Worm (Caenorhabditis elegans) whole organism, L1 larva: Measurements from ENCODE around the gene T26A5.2.

Source experiments
- C16A3.4 ChIP-seq: fragments of 150-350 bp; optimal IDR thresholded peaks from 2 replicates; lab custom pipeline; 2014; ENCODE audit warnings: missing biosample characterization, missing genetic modification characterization
- F16B12.6 ChIP-seq: fragments of 150-350 bp; optimal IDR thresholded peaks from 2 replicates; lab custom pipeline; 2014; ENCODE audit warnings: missing biosample characterization, missing genetic modification characterization
- Y116A8C.19 ChIP-seq: sonication (generic microtip); optimal IDR thresholded peaks from 2 replicates; lab custom pipeline; 2016; ENCODE audit warnings: missing compliant biosample characterization, missing genetic modification characterization, borderline replicate concordance
- aha-1 ChIP-seq: fragments of 150-350 bp; optimal IDR thresholded peaks from 2 replicates; lab custom pipeline; 2014; ENCODE audit warnings: missing biosample characterization, missing genetic modification characterization
- ceh-63 ChIP-seq: fragments of 200-800 bp; sonication (Bioruptor generic); optimal IDR thresholded peaks from 2 replicates; lab custom pipeline; 2018; ENCODE audit warnings: mild to moderate bottlenecking, missing genetic modification characterization, missing compliant biosample characterization
- ceh-82 ChIP-seq, 3 experiments: fragments of 150-350 bp in 1 of 3; sonication (generic microtip) in 2 of 3; optimal IDR thresholded peaks; 2 replicates each; lab custom pipeline; 2014 to 2017; ENCODE audit warnings: missing biosample characterization in 3 of 3, missing genetic modification characterization in 3 of 3
- ceh-88 ChIP-seq: fragments of 200-800 bp; sonication (Bioruptor generic); IDR thresholded peaks from 2 replicates; pipeline ENCODE4 v1.3.6; 2022; ENCODE audit warnings: missing genetic modification characterization, missing compliant biosample characterization
- efl-1 ChIP-seq, 4 experiments: fragments of 150-350 bp; optimal IDR thresholded peaks in 3 of 4; peaks in 1 of 4; 1 replicate in 1 of 4; 2 replicates in 3 of 4; lab custom pipeline; 2014; ENCODE audit warnings: missing biosample characterization in 2 of 4, missing genetic modification characterization in 2 of 4, missing genetic modification reagents in 2 of 4
- egl-27 ChIP-seq, 2 experiments: fragments of 150-350 bp in 1 of 2; sonication (generic microtip); optimal IDR thresholded peaks; 3 replicates each; lab custom pipeline; 2017 to 2018; ENCODE audit warnings: missing biosample characterization in 2 of 2, missing genetic modification characterization in 2 of 2, missing genetic modification reagents in 2 of 2
- elt-2 ChIP-seq: sonication (generic microtip); optimal IDR thresholded peaks from 2 replicates; lab custom pipeline; 2016; ENCODE audit warnings: missing genetic modification characterization, mild to moderate bottlenecking, inconsistent platforms, missing compliant biosample characterization, missing genetic modification reagents
- elt-3 ChIP-seq, 6 experiments: fragments of 150-350 bp in 1 of 6; sonication (generic microtip); optimal IDR thresholded peaks; 2 replicates each; lab custom pipeline; 2017 to 2018; ENCODE audit warnings: missing biosample characterization in 6 of 6, missing genetic modification characterization in 6 of 6, inconsistent platforms in 1 of 6
- ets-5 ChIP-seq: fragments of 200-800 bp; sonication (Bioruptor generic); IDR thresholded peaks from 2 replicates; pipeline ENCODE4 v1.3.6; 2022; ENCODE audit warnings: missing genetic modification characterization, missing compliant biosample characterization
- hlh-17 ChIP-seq: fragments of 200-800 bp; sonication (Bioruptor generic); optimal IDR thresholded peaks from 2 replicates; lab custom pipeline; 2018; ENCODE audit warnings: missing genetic modification characterization, mild to moderate bottlenecking, missing compliant biosample characterization, moderate library complexity, borderline replicate concordance
- irx-1 ChIP-seq: sonication (generic microtip); optimal IDR thresholded peaks from 2 replicates; lab custom pipeline; 2016; ENCODE audit warnings: missing genetic modification characterization, missing compliant biosample characterization
- isw-1 ChIP-seq: fragments of 200-800 bp; sonication (Bioruptor generic); IDR thresholded peaks from 2 replicates; pipeline ENCODE4 v1.3.6; 2022; ENCODE audit warnings: missing genetic modification characterization, missing compliant biosample characterization
- lin-14 ChIP-seq: fragments of 200-800 bp; sonication (Bioruptor generic); optimal IDR thresholded peaks from 2 replicates; lab custom pipeline; 2018; ENCODE audit warnings: mild to moderate bottlenecking, missing genetic modification characterization, moderate library complexity, missing compliant biosample characterization
- lin-15B ChIP-seq: fragments of 150-350 bp; sonication (generic microtip); optimal IDR thresholded peaks from 3 replicates; lab custom pipeline; 2014; ENCODE audit warnings: missing biosample characterization, missing genetic modification characterization
- lir-3 ChIP-seq: sonication (generic microtip); optimal IDR thresholded peaks from 2 replicates; lab custom pipeline; 2016; ENCODE audit warnings: mild to moderate bottlenecking, missing genetic modification characterization, moderate library complexity, missing compliant biosample characterization; ENCODE audit not compliant: poor library complexity
- mab-9 ChIP-seq: fragments of 200-800 bp; sonication (Bioruptor generic); IDR thresholded peaks from 2 replicates; pipeline ENCODE4 v1.3.6; 2022; ENCODE audit warnings: missing genetic modification reagents, missing genetic modification characterization, missing compliant biosample characterization
- mdl-1 ChIP-seq, 2 experiments: fragments of 150-350 bp; optimal IDR thresholded peaks; 2 replicates each; lab custom pipeline; 2014 to 2017; ENCODE audit warnings: missing biosample characterization in 2 of 2, missing genetic modification characterization in 2 of 2, inconsistent platforms in 1 of 2
- mef-2 ChIP-seq: fragments of 150-350 bp; optimal IDR thresholded peaks from 2 replicates; lab custom pipeline; 2014; ENCODE audit warnings: missing biosample characterization, missing genetic modification characterization
- nhr-11 ChIP-seq: fragments of 150-350 bp; optimal IDR thresholded peaks from 2 replicates; lab custom pipeline; 2014; ENCODE audit warnings: missing biosample characterization, missing genetic modification characterization
- nhr-12 ChIP-seq: sonication (generic microtip); optimal IDR thresholded peaks from 2 replicates; lab custom pipeline; 2017; ENCODE audit warnings: missing biosample characterization, missing genetic modification characterization
- nhr-237 ChIP-seq: fragments of 150-350 bp; optimal IDR thresholded peaks from 2 replicates; lab custom pipeline; 2014; ENCODE audit warnings: missing biosample characterization, missing genetic modification characterization
- nhr-28 ChIP-seq: fragments of 150-350 bp; optimal IDR thresholded peaks from 2 replicates; lab custom pipeline; 2014; ENCODE audit warnings: missing biosample characterization, missing genetic modification characterization
- nhr-47 ChIP-seq: sonication (generic microtip); optimal IDR thresholded peaks from 2 replicates; lab custom pipeline; 2016; ENCODE audit warnings: mild to moderate bottlenecking, missing genetic modification characterization, moderate library complexity, missing compliant biosample characterization
- nhr-77 ChIP-seq: fragments of 150-350 bp; optimal IDR thresholded peaks from 2 replicates; lab custom pipeline; 2014; ENCODE audit warnings: missing biosample characterization, missing genetic modification characterization
- nhr-84 ChIP-seq: sonication (generic microtip); optimal IDR thresholded peaks from 2 replicates; lab custom pipeline; 2017; ENCODE audit warnings: missing biosample characterization, missing genetic modification characterization
- nhr-85 ChIP-seq: sonication (generic microtip); peaks from one replicate; lab custom pipeline; 2016; ENCODE audit warnings: missing genetic modification characterization, inconsistent platforms, missing compliant biosample characterization
- rnt-1 ChIP-seq: sonication (generic microtip); optimal IDR thresholded peaks from 2 replicates; lab custom pipeline; 2016; ENCODE audit warnings: mild to moderate bottlenecking, missing genetic modification characterization, moderate library complexity, missing compliant biosample characterization
- sox-4 ChIP-seq: sonication (generic microtip); optimal IDR thresholded peaks from 2 replicates; lab custom pipeline; 2016; ENCODE audit warnings: missing genetic modification characterization, missing compliant biosample characterization
- unc-30 ChIP-seq: sonication (generic microtip); optimal IDR thresholded peaks from 2 replicates; lab custom pipeline; 2017; ENCODE audit warnings: missing biosample characterization, missing genetic modification characterization
- unc-62 ChIP-seq: fragments of 150-350 bp; optimal IDR thresholded peaks from 2 replicates; lab custom pipeline; 2014; ENCODE audit warnings: missing biosample characterization, missing genetic modification reagents, missing genetic modification characterization
- unc-98 ChIP-seq: fragments of 200-800 bp; sonication (Bioruptor generic); IDR thresholded peaks from 2 replicates; pipeline ENCODE4 v1.3.6; 2022; ENCODE audit warnings: missing genetic modification characterization, missing compliant biosample characterization
- zag-1 ChIP-seq: fragments of 150-350 bp; optimal IDR thresholded peaks from 2 replicates; lab custom pipeline; 2014; ENCODE audit warnings: missing biosample characterization, missing genetic modification characterization
- zip-4 ChIP-seq: fragments of 200-800 bp; sonication (Bioruptor generic); optimal IDR thresholded peaks from 2 replicates; lab custom pipeline; 2018; ENCODE audit warnings: mild to moderate bottlenecking, missing genetic modification characterization, moderate library complexity, missing compliant biosample characterization

Gene T26A5.2

DNA sequence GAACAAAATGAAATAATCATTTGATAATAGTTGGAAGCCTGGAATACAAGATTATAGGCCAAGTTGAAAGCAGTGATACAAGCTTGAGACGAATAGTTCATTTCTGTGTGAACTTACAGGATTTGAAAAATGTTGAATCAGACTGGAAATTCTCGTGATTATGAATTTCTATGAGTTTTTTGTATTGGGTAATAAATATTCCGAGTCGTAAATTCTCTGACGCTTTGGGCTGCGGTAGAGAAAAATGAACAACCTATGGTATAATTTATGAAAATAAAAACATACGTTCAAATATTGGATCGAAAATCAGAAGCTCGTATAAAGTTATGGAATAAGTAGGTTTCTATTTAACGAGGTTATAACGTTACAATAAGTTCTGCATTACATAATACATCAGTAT, 25.7 kb downstream of the T26A5.2 start, which contains the start of gene srb-11:
Gene srb-11 (minus strand): TSS at position 101 of the 400 bp plus-strand sequence.
- TF ChIP-seq ets-5 (GFP tag; lab: Robert Waterston, UW) (no peak), aha-1 (tag; lab: Kevin White, UChicago) (no peak), rnt-1 (tag; lab: Kevin White, UChicago) (no peak), unc-30 (tag; lab: Kevin White, UChicago) (no peak), F16B12.6 (tag; lab: Kevin White, UChicago) (no peak), egl-27 (tag; optimal IDR thresholded peaks at IDR 0.05; lab: Kevin White, UChicago) (no peak), lin-14 (GFP tag; lab: Kevin White, UChicago) (no peak), nhr-237 (tag; lab: Kevin White, UChicago) (no peak), C16A3.4 (tag; lab: Kevin White, UChicago) (no peak), mdl-1 (tag; optimal IDR thresholded peaks at IDR 0.05; lab: Kevin White, UChicago) (no peak), hlh-17 (GFP tag; lab: Kevin White, UChicago) (no peak), irx-1 (no peak), unc-98 (GFP tag; lab: Robert Waterston, UW) (no peak), lin-15B (no peak), elt-3 (tag; optimal IDR thresholded peaks at IDR 0.05; lab: Kevin White, UChicago) (no peak), sox-4 (tag; lab: Kevin White, UChicago) (no peak), ceh-63 (GFP tag; lab: Kevin White, UChicago) (no peak)

DNA sequence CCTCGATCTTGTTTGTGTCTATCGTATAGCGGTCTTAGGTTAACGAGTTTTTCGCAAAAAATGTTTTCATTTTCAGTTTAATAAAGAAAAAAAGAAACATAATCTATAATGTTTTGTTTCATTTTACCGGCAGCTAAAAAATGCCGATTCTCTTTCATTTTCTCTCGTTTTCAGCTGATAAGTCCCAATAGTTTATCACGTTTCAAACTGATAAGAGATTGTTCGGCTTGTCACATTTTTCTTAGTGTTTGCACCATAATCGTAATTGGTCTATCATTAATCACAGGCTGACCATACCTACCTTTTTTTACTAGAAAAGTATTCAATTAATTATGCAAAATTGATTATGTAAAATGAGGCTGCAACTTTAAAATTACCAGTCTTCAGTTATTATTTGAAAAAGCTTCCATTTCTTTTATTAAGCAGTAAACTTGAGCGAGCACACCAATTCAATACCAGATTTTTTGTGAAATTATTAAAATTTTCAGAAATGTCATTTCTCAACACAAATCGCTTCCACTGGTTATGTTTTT, 28.2 kb downstream of the T26A5.2 start, which contains the start of gene F23F12.13:
Gene F23F12.13 (plus strand): TSS at position 483 of the 533 bp plus-strand sequence.
- TF ChIP-seq elt-2 = peak; percentile 84
- no peak for TF ChIP-seq unc-62
- no peak for TF ChIP-seq efl-1 (optimal IDR thresholded peaks at IDR 0.05; lab: Kevin White, UChicago)
- peak in 1 of 2 experiments; percentile 69 for TF ChIP-seq efl-1 (GFP tag; optimal IDR thresholded peaks at IDR 0.05 in 1 of 2; lab: Kevin White, UChicago)

DNA sequence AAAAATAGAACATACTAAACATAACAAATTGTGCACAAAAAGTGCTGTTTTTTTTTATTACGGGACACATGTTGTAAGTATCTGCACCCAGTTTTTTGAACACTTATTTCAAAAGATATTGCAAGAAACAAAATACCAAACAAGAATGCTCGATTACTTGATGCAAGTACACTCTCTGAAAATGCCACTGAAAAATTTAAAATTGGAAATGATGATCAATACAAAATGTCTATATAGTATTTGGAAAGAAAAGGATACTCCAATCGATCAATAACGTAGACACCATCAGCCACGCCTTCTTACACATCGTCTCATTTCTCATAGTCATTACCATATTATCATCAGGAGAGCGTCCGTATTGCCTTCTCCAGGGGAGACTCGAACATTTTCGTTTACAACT, 31.1 kb downstream of the T26A5.2 start, which contains the start of gene sdz-15:
Gene sdz-15 (plus strand): TSS at position 301 of the 400 bp plus-strand sequence.
- no peak for TF ChIP-seq mdl-1 (tag; optimal IDR thresholded peaks at IDR 0.05; lab: Kevin White, UChicago)
- TF ChIP-seq isw-1 (GFP tag; lab: Robert Waterston, UW) = no peak
- TF ChIP-seq mef-2 (tag; lab: Kevin White, UChicago) = no peak
- TF ChIP-seq nhr-77 (tag; lab: Kevin White, UChicago) = no peak
- TF ChIP-seq zag-1 (tag; lab: Kevin White, UChicago) = no peak
- no peak for TF ChIP-seq nhr-84 (tag; lab: Kevin White, UChicago)
- no peak for TF ChIP-seq ceh-82 (tag; optimal IDR thresholded peaks at IDR 0.05; lab: Kevin White, UChicago)
- TF ChIP-seq nhr-12 (tag; lab: Kevin White, UChicago) = no peak
- TF ChIP-seq Y116A8C.19 (tag; lab: Kevin White, UChicago) = no peak
- TF ChIP-seq lir-3 (tag; lab: Kevin White, UChicago) = no peak
- no peak for TF ChIP-seq zip-4
- no peak for TF ChIP-seq mab-9 (GFP tag; lab: Robert Waterston, UW)
- no peak for TF ChIP-seq nhr-85 (tag; lab: Kevin White, UChicago)
- no peak for TF ChIP-seq F16B12.6 (tag; lab: Kevin White, UChicago)
- no peak for TF ChIP-seq unc-62
- TF ChIP-seq ceh-88 (GFP tag; lab: Robert Waterston, UW) = no peak
- no peak for TF ChIP-seq nhr-11 (tag; lab: Kevin White, UChicago)
- no peak for TF ChIP-seq nhr-28 (tag; lab: Kevin White, UChicago)
- TF ChIP-seq unc-30 (tag; lab: Kevin White, UChicago) = no peak
- TF ChIP-seq, all 84 proteins: peak for 0

DNA sequence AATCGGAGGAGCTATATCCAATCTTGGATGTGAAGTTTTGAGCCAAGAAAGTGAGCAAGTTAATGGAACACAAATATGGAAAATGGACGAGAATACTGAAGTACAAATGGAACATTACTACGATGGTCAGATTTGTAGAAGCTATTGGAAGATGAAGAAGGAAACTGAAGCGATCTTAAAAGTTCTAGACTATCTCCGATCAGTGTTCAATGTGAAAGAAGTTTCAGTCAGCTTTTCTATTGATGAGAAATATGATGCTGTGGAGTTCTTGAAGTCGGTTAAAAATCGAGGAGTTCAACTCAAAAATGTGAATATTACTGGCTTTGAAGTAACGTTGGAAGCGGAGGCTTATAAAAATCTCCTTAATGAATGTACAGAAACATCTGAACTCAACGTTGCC, 32.0 kb downstream of the T26A5.2 start:
- TF ChIP-seq nhr-47 (tag; lab: Kevin White, UChicago) = no peak
- TF ChIP-seq efl-1 (optimal IDR thresholded peaks at IDR 0.05; lab: Kevin White, UChicago) = no peak
- peak in 1 of 2 experiments; percentile 71 for TF ChIP-seq efl-1 (GFP tag; optimal IDR thresholded peaks at IDR 0.05 in 1 of 2; lab: Kevin White, UChicago)
